Worm (Caenorhabditis elegans) whole organism, young adult: ENCODE measurements around the gene R02F2.4.

ENCODE experiments used
- C06A6.2 ChIP-seq: fragments of 200-800 bp; sonication (Bioruptor generic); conservative IDR thresholded peaks from 2 replicates; pipeline ENCODE4 v1.3.6; 2022; ENCODE audit warnings: missing genetic modification characterization, missing compliant biosample characterization
- F39B2.1 ChIP-seq: fragments of 200-800 bp; sonication (Bioruptor generic); IDR thresholded peaks from 2 replicates; pipeline ENCODE4 v1.3.6; 2022; ENCODE audit warnings: missing genetic modification reagents, missing genetic modification characterization, missing compliant biosample characterization
- F55B11.4 ChIP-seq: sonication (generic microtip); optimal IDR thresholded peaks from 2 replicates; lab custom pipeline; 2016; ENCODE audit warnings: missing compliant biosample characterization, missing genetic modification characterization, borderline replicate concordance; ENCODE audit not compliant: insufficient read depth
- K11D2.4 ChIP-seq: fragments of 200-800 bp; sonication (Bioruptor generic); IDR thresholded peaks from 2 replicates; pipeline ENCODE4 v1.3.6; 2022; ENCODE audit warnings: missing genetic modification reagents, missing genetic modification characterization, missing compliant biosample characterization
- Y53G8AR.9 ChIP-seq: fragments of 200-800 bp; sonication (Bioruptor generic); conservative IDR thresholded peaks from 2 replicates; pipeline ENCODE4 v1.3.6; 2022; ENCODE audit warnings: missing genetic modification reagents, missing genetic modification characterization, missing compliant biosample characterization
- Y56A3A.18 ChIP-seq: fragments of 200-800 bp; sonication (Bioruptor generic); IDR thresholded peaks from 2 replicates; pipeline ENCODE4 v1.3.6; 2022; ENCODE audit warnings: missing genetic modification reagents, missing genetic modification characterization, missing compliant biosample characterization
- ccch-3 ChIP-seq: fragments of 200-800 bp; sonication (Bioruptor generic); optimal IDR thresholded peaks from 2 replicates; lab custom pipeline; 2018; ENCODE audit warnings: mild to moderate bottlenecking, missing genetic modification characterization, missing compliant biosample characterization
- ceh-100 ChIP-seq: fragments of 200-800 bp; sonication (Bioruptor generic); IDR thresholded peaks from 2 replicates; pipeline ENCODE4 v1.3.6; 2022; ENCODE audit warnings: missing genetic modification reagents, missing genetic modification characterization, missing compliant biosample characterization
- ceh-27 ChIP-seq: fragments of 200-800 bp; sonication (Bioruptor generic); optimal IDR thresholded peaks from 2 replicates; lab custom pipeline; 2018; ENCODE audit warnings: mild to moderate bottlenecking, missing genetic modification characterization, moderate library complexity, missing compliant biosample characterization
- die-1 ChIP-seq: sonication (generic microtip); optimal IDR thresholded peaks from 2 replicates; lab custom pipeline; 2016; ENCODE audit warnings: missing genotype, mild to moderate bottlenecking, missing genetic modification characterization, missing compliant biosample characterization
- dpff-1 ChIP-seq: sonication (generic microtip); optimal IDR thresholded peaks from 2 replicates; lab custom pipeline; 2017; ENCODE audit warnings: mild to moderate bottlenecking, missing genetic modification characterization, missing compliant biosample characterization
- dpl-1 ChIP-seq: fragments of 150-350 bp; optimal IDR thresholded peaks from 2 replicates; lab custom pipeline; 2014; ENCODE audit warnings: missing biosample characterization, missing genetic modification reagents, missing genetic modification characterization
- egl-18 ChIP-seq: fragments of 200-800 bp; sonication (Bioruptor generic); IDR thresholded peaks from 2 replicates; pipeline ENCODE4 v1.3.6; 2022; ENCODE audit warnings: missing genetic modification reagents, missing genetic modification characterization, missing compliant biosample characterization
- egrh-3 ChIP-seq: fragments of 200-800 bp; sonication (Bioruptor generic); IDR thresholded peaks from 2 replicates; pipeline ENCODE4 v1.3.6; 2022; ENCODE audit warnings: missing genetic modification reagents, missing genetic modification characterization, missing compliant biosample characterization
- ekl-4 ChIP-seq: fragments of 200-800 bp; sonication (Bioruptor generic); IDR thresholded peaks from 2 replicates; pipeline ENCODE4 v1.3.6; 2022; ENCODE audit warnings: missing genetic modification reagents, missing genetic modification characterization, missing compliant biosample characterization
- ets-4 ChIP-seq: fragments of 200-800 bp; sonication (Bioruptor generic); optimal IDR thresholded peaks from 2 replicates; lab custom pipeline; 2018; ENCODE audit warnings: mild to moderate bottlenecking, missing genetic modification characterization, missing compliant biosample characterization
- madf-10 ChIP-seq: sonication (generic microtip); optimal IDR thresholded peaks from 2 replicates; lab custom pipeline; 2016; ENCODE audit warnings: mild to moderate bottlenecking, missing genetic modification characterization, missing compliant biosample characterization
- mes-4 ChIP-seq: sonication (generic microtip); optimal IDR thresholded peaks from 2 replicates; lab custom pipeline; 2016; ENCODE audit warnings: missing genotype, missing genetic modification characterization, missing compliant biosample characterization
- mxl-1 ChIP-seq: sonication (generic microtip); optimal IDR thresholded peaks from 2 replicates; lab custom pipeline; 2016; ENCODE audit warnings: missing genetic modification characterization, missing compliant biosample characterization
- nfya-2 ChIP-seq: fragments of 200-800 bp; sonication (Bioruptor generic); IDR thresholded peaks from 2 replicates; pipeline ENCODE4 v1.3.6; 2022; ENCODE audit warnings: missing genetic modification reagents, missing genetic modification characterization, missing compliant biosample characterization
- nhr-179 ChIP-seq: sonication (generic microtip); optimal IDR thresholded peaks from 2 replicates; lab custom pipeline; 2016; ENCODE audit warnings: mild to moderate bottlenecking, missing genetic modification characterization, missing compliant biosample characterization
- rec-8 ChIP-seq, 2 experiments: sonication (generic microtip); optimal IDR thresholded peaks; 2 replicates each; lab custom pipeline; 2016; ENCODE audit warnings: mild to moderate bottlenecking in 2 of 2, missing genetic modification characterization in 2 of 2, missing genetic modification reagents in 2 of 2, missing genotype in 2 of 2, missing biosample characterization in 1 of 2, missing compliant biosample characterization in 1 of 2, moderate library complexity in 1 of 2
- sdz-38 ChIP-seq: sonication (generic microtip); optimal IDR thresholded peaks from 2 replicates; lab custom pipeline; 2016; ENCODE audit warnings: missing genotype, missing genetic modification characterization, missing compliant biosample characterization
- snpc-1.1 ChIP-seq: sonication (generic microtip); optimal IDR thresholded peaks from 2 replicates; lab custom pipeline; 2017; ENCODE audit warnings: missing genetic modification characterization, mild to moderate bottlenecking, missing compliant biosample characterization, antibody characterized with exemption, moderate library complexity, missing genotype, missing genetic modification reagents; ENCODE audit not compliant: insufficient read depth
- sptf-2 ChIP-seq: fragments of 200-800 bp; sonication (Bioruptor generic); optimal IDR thresholded peaks from 2 replicates; lab custom pipeline; 2018; ENCODE audit warnings: mild to moderate bottlenecking, missing genetic modification characterization, missing compliant biosample characterization
- tlf-1 ChIP-seq: fragments of 200-800 bp; sonication (Bioruptor generic); optimal IDR thresholded peaks from 2 replicates; lab custom pipeline; 2018; ENCODE audit warnings: mild to moderate bottlenecking, missing genetic modification characterization, missing compliant biosample characterization
- xnd-1 ChIP-seq: sonication (generic microtip); optimal IDR thresholded peaks from 2 replicates; lab custom pipeline; 2016; ENCODE audit warnings: missing genotype, missing genetic modification reagents, missing genetic modification characterization, missing compliant biosample characterization
- ztf-22 ChIP-seq: fragments of 200-800 bp; sonication (Bioruptor generic); optimal IDR thresholded peaks from 2 replicates; lab custom pipeline; 2018; ENCODE audit warnings: mild to moderate bottlenecking, missing genetic modification characterization, moderate library complexity, missing compliant biosample characterization
- ztf-25 ChIP-seq: fragments of 200-800 bp; sonication (Bioruptor generic); IDR thresholded peaks from 2 replicates; pipeline ENCODE4 v1.3.6; 2022; ENCODE audit warnings: missing genetic modification reagents, missing genetic modification characterization, missing compliant biosample characterization

The R02F2.4 gene

ce11 chrIII:5512502-5512901 lies 28.4 kb downstream of the R02F2.4 start, which contains the start of gene pqn-25:
Gene pqn-25 (minus strand): TSS chrIII:5512602.
- TF ChIP-seq F55B11.4 (tag; lab: Kevin White, UChicago) (no peak), xnd-1 (tag; lab: Kevin White, UChicago) (no peak), mxl-1 (tag; lab: Kevin White, UChicago) (no peak), die-1 (tag; lab: Kevin White, UChicago) (no peak), Y56A3A.18 (no peak), sptf-2 (no peak), nfya-2 (GFP tag; lab: Robert Waterston, UW) (no peak), snpc-1.1 (no peak), rec-8 (tag; optimal IDR thresholded peaks at IDR 0.05; lab: Kevin White, UChicago) (no peak), madf-10 (no peak), Y53G8AR.9 (no peak), K11D2.4 (GFP tag; lab: Robert Waterston, UW) (no peak), egrh-3 (GFP tag; lab: Robert Waterston, UW) (no peak), ekl-4 (GFP tag; lab: Robert Waterston, UW) (no peak), C06A6.2 (GFP tag; lab: Robert Waterston, UW) (no peak)
- TF ChIP-seq, all 124 proteins: peak for 0

- no peak for TF ChIP-seq ztf-25 (GFP tag; lab: Robert Waterston, UW)
- no peak for TF ChIP-seq sdz-38 (tag; lab: Kevin White, UChicago)
- TF ChIP-seq ceh-27 (GFP tag; lab: Kevin White, UChicago), result no peak
- no peak for TF ChIP-seq ztf-22
- TF ChIP-seq mes-4 (tag; lab: Kevin White, UChicago), result no peak
- TF ChIP-seq tlf-1, result no peak
These were observed 33.3 kb downstream of the R02F2.4 start, which contains the start of gene nekl-4 for ce11 chrIII:5517423-5517822. Gene nekl-4 (minus strand): TSS chrIII:5517523.

- no peak for TF ChIP-seq nhr-179 (tag; lab: Kevin White, UChicago)
- no peak for TF ChIP-seq F39B2.1 (GFP tag; lab: Robert Waterston, UW)
- no peak for TF ChIP-seq ceh-100
- no peak for TF ChIP-seq ccch-3 (GFP tag; lab: Kevin White, UChicago)
- TF ChIP-seq egl-18 (GFP tag; lab: Robert Waterston, UW), result no peak
- TF ChIP-seq K11D2.4 (GFP tag; lab: Robert Waterston, UW), result no peak
These were observed 37.8 kb downstream of the R02F2.4 start, which contains the start of gene D1044.4 for ce11 chrIII:5521930-5522329. Gene D1044.4 (minus strand): TSS chrIII:5522030.

- no peak for TF ChIP-seq xnd-1 (tag; lab: Kevin White, UChicago)
- TF ChIP-seq dpl-1 (GFP tag; lab: Kevin White, UChicago), result no peak
- TF ChIP-seq ets-4 (GFP tag; lab: Kevin White, UChicago), result no peak
- TF ChIP-seq dpff-1 (tag; lab: Kevin White, UChicago), result no peak
These were observed 41.9 kb downstream of the R02F2.4 start, which contains the start of gene dex-1 for ce11 chrIII:5525973-5526372. Gene dex-1 (plus strand): TSS chrIII:5526104.
